Worm (Caenorhabditis elegans) whole organism, L2 larva: ENCODE data around the gene myo-2.

Experiments
- nhr-11 ChIP-seq: fragments of 150-350 bp; optimal IDR thresholded peaks from 2 replicates; lab custom pipeline; 2014; ENCODE audit warnings: missing biosample characterization, missing genetic modification characterization
- nhr-25 ChIP-seq: fragments of 150-350 bp; sonication (generic microtip); optimal IDR thresholded peaks from 3 replicates; lab custom pipeline; 2014; ENCODE audit warnings: missing biosample characterization, missing genetic modification characterization

- TF ChIP-seq nhr-11 (tag; lab: Kevin White, UChicago) (no peak), nhr-25 (tag; lab: Kevin White, UChicago) (no peak)
Measured at ce11 chrX:12479027-12479426, 11.2 kb downstream of the myo-2 start.
